Fruit fly (Drosophila melanogaster) whole organism, embryonic: ENCODE data around the gene Snapin.
A peak's percentile ranks its signal among the peaks of the same experiment; 100 is the strongest.

ENCODE experiments used
- Bdp1 ChIP-seq: fragments of 200-800 bp; sonication (Bioruptor generic); optimal IDR thresholded peaks from 3 replicates; lab custom pipeline; 2016; ENCODE audit warnings: missing biosample characterization, missing genetic modification characterization
- CG1233 ChIP-seq: fragments of 200-800 bp; sonication (Bioruptor generic); optimal IDR thresholded peaks from 4 replicates; lab custom pipeline; 2018; ENCODE audit warnings: missing biosample characterization, mild to moderate bottlenecking, missing genetic modification characterization
- CG12391 ChIP-seq: fragments of 200-800 bp; sonication (Bioruptor generic); optimal IDR thresholded peaks from 3 replicates; lab custom pipeline; 2018; ENCODE audit warnings: missing biosample characterization, mild to moderate bottlenecking, missing genetic modification characterization, moderate library complexity
- CG14710 ChIP-seq: fragments of 200-800 bp; sonication (Bioruptor generic); optimal IDR thresholded peaks from 3 replicates; lab custom pipeline; 2019; ENCODE audit warnings: missing biosample characterization, mild to moderate bottlenecking, missing genetic modification characterization, moderate library complexity
- CG14860 ChIP-seq: fragments of 200-800 bp; sonication (Bioruptor generic); IDR thresholded peaks from 3 replicates; pipeline ENCODE4 v1.3.6; 2022; ENCODE audit warnings: missing biosample characterization, missing genetic modification characterization; ENCODE audit not compliant: partially characterized antibody
- CG14965 ChIP-seq: fragments of 200-800 bp; sonication (Bioruptor generic); optimal IDR thresholded peaks from 2 replicates; lab custom pipeline; 2016; ENCODE audit warnings: missing biosample characterization, missing genetic modification characterization, borderline replicate concordance
- CG1603 ChIP-seq: fragments of 200-800 bp; sonication (Bioruptor generic); optimal IDR thresholded peaks from 2 replicates; lab custom pipeline; 2019; ENCODE audit warnings: missing biosample characterization, mild to moderate bottlenecking, missing genetic modification characterization, moderate library complexity
- CG16815 ChIP-seq: fragments of 200-800 bp; sonication (Bioruptor generic); optimal IDR thresholded peaks from 3 replicates; lab custom pipeline; 2017; ENCODE audit warnings: missing biosample characterization, mild to moderate bottlenecking, missing genetic modification characterization
- CG17802 ChIP-seq: fragments of 200-800 bp; sonication (Bioruptor generic); optimal IDR thresholded peaks from 2 replicates; lab custom pipeline; 2018; ENCODE audit warnings: missing biosample characterization, mild to moderate bottlenecking, missing genetic modification characterization, moderate library complexity
- CG17912 ChIP-seq: fragments of 200-800 bp; sonication (Bioruptor generic); optimal IDR thresholded peaks from 2 replicates; lab custom pipeline; 2018; ENCODE audit warnings: missing biosample characterization, mild to moderate bottlenecking, missing genetic modification characterization
- CG31441 ChIP-seq: fragments of 200-800 bp; sonication (Bioruptor generic); IDR thresholded peaks from 2 replicates; pipeline ENCODE4 v1.3.6; 2022; ENCODE audit warnings: missing biosample characterization, missing genetic modification characterization
- CG32772 ChIP-seq: fragments of 200-800 bp; sonication (Bioruptor generic); IDR thresholded peaks from 2 replicates; pipeline ENCODE4 v1.3.6; 2022; ENCODE audit warnings: missing biosample characterization, missing genetic modification characterization
- CG3281 ChIP-seq: fragments of 200-800 bp; sonication (Bioruptor generic); optimal IDR thresholded peaks from 3 replicates; lab custom pipeline; 2017; ENCODE audit warnings: missing biosample characterization, mild to moderate bottlenecking, missing genetic modification characterization
- CG34224 ChIP-seq: fragments of 200-800 bp; sonication (Bioruptor generic); IDR thresholded peaks from 3 replicates; pipeline ENCODE4 v1.3.6; 2022; ENCODE audit warnings: missing biosample characterization, missing genetic modification characterization; ENCODE audit not compliant: partially characterized antibody
- CG4360 ChIP-seq: fragments of 200-800 bp; sonication (Bioruptor generic); IDR thresholded peaks from 2 replicates; pipeline ENCODE4 v1.3.6; 2022; ENCODE audit warnings: missing biosample characterization, missing genetic modification characterization
- CG5953 ChIP-seq: fragments of 200-800 bp; sonication (Bioruptor generic); IDR thresholded peaks from 2 replicates; pipeline ENCODE4 v1.3.6; 2022; ENCODE audit warnings: missing biosample characterization, missing genetic modification characterization
- D ChIP-seq, 2 experiments: fragments of 200-800 bp in 1 of 2; fragments of >200 bp in 1 of 2; sonication (Bioruptor generic) in 1 of 2; optimal IDR thresholded peaks; 2 replicates in 1 of 2; 3 replicates in 1 of 2; lab custom pipeline; 2017; ENCODE audit warnings: mild to moderate bottlenecking in 1 of 2, missing biosample characterization in 1 of 2, missing genetic modification characterization in 1 of 2, missing genetic modification reagents in 1 of 2
- Dip2 ChIP-seq: fragments of 200-800 bp; sonication (Bioruptor generic); IDR thresholded peaks from 2 replicates; pipeline ENCODE4 v1.3.6; 2022; ENCODE audit warnings: missing biosample characterization, missing genetic modification characterization
- Gsc ChIP-seq: fragments of 200-800 bp; sonication (Bioruptor generic); IDR thresholded peaks from 2 replicates; pipeline ENCODE4 v1.3.6; 2022; ENCODE audit warnings: missing biosample characterization, missing genetic modification characterization
- H15 ChIP-seq: fragments of 200-800 bp; sonication (Bioruptor generic); IDR thresholded peaks from 3 replicates; pipeline ENCODE4 v1.3.6; 2022; ENCODE audit warnings: missing biosample characterization, missing genetic modification characterization
- H2.0 ChIP-seq: fragments of 200-800 bp; sonication (Bioruptor generic); IDR thresholded peaks from 2 replicates; pipeline ENCODE4 v1.3.6; 2022; ENCODE audit warnings: missing biosample characterization, missing genetic modification characterization
- Hmx ChIP-seq: fragments of 200-800 bp; sonication (Bioruptor generic); optimal IDR thresholded peaks from 2 replicates; lab custom pipeline; 2016; ENCODE audit warnings: missing biosample characterization, missing genetic modification characterization
- MESR4 ChIP-seq: fragments of 200-800 bp; sonication (Bioruptor generic); optimal IDR thresholded peaks from 2 replicates; lab custom pipeline; 2018; ENCODE audit warnings: missing biosample characterization, mild to moderate bottlenecking, missing genetic modification characterization, moderate library complexity
- MTF-1 ChIP-seq: fragments of 200-800 bp; sonication (Bioruptor generic); optimal IDR thresholded peaks from 2 replicates; lab custom pipeline; 2018; ENCODE audit warnings: missing biosample characterization, mild to moderate bottlenecking, missing genetic modification characterization, borderline replicate concordance
- YL-1 ChIP-seq: fragments of 200-800 bp; sonication (Bioruptor generic); optimal IDR thresholded peaks from 3 replicates; lab custom pipeline; 2017; ENCODE audit warnings: missing biosample characterization, mild to moderate bottlenecking, missing genetic modification characterization
- abd-A ChIP-seq: fragments of 200-800 bp; sonication (Bioruptor generic); optimal IDR thresholded peaks from 3 replicates; lab custom pipeline; 2019; ENCODE audit warnings: missing biosample characterization, mild to moderate bottlenecking, missing genetic modification characterization, moderate library complexity
- ara ChIP-seq: fragments of 200-800 bp; sonication (Bioruptor generic); IDR thresholded peaks from 2 replicates; pipeline ENCODE4 v1.3.6; 2022; ENCODE audit warnings: missing biosample characterization, missing genetic modification characterization
- corto ChIP-seq: fragments of 200-800 bp; sonication (Bioruptor generic); optimal IDR thresholded peaks from 2 replicates; lab custom pipeline; 2016; ENCODE audit warnings: missing biosample characterization, mild to moderate bottlenecking, missing genetic modification characterization, moderate library complexity
- croc ChIP-seq: fragments of 200-800 bp; sonication (Bioruptor generic); conservative IDR thresholded peaks from 3 replicates; pipeline ENCODE4 v1.3.6; 2022; ENCODE audit warnings: missing biosample characterization, missing genetic modification characterization
- eve ChIP-seq, 2 experiments: fragments of >200 bp; optimal IDR thresholded peaks; 2 replicates each; lab custom pipeline; 2017; ENCODE audit warnings: missing biosample characterization in 2 of 2, missing genetic modification characterization in 2 of 2
- fd96Cb ChIP-seq: fragments of 200-800 bp; sonication (Bioruptor generic); optimal IDR thresholded peaks from 2 replicates; lab custom pipeline; 2018; ENCODE audit warnings: missing biosample characterization, mild to moderate bottlenecking, missing genetic modification characterization, moderate library complexity
- hb ChIP-seq: fragments of 200-800 bp; sonication (Bioruptor generic); IDR thresholded peaks from 3 replicates; pipeline ENCODE4 v1.3.6; 2022; ENCODE audit warnings: missing biosample characterization, missing genetic modification characterization; ENCODE audit not compliant: partially characterized antibody
- jing ChIP-seq: fragments of 200-800 bp; sonication (Bioruptor generic); optimal IDR thresholded peaks from 2 replicates; lab custom pipeline; 2018; ENCODE audit warnings: missing biosample characterization, mild to moderate bottlenecking, missing genetic modification characterization
- jumu ChIP-seq: fragments of 200-800 bp; sonication (Bioruptor generic); optimal IDR thresholded peaks from 3 replicates; lab custom pipeline; 2016; ENCODE audit warnings: missing biosample characterization, missing genetic modification characterization
- knrl ChIP-seq: fragments of 200-800 bp; sonication (Bioruptor generic); IDR thresholded peaks from 3 replicates; pipeline ENCODE4 v1.3.6; 2022; ENCODE audit warnings: missing biosample characterization, missing genetic modification characterization; ENCODE audit not compliant: partially characterized antibody
- lov ChIP-seq, 2 experiments: fragments of 200-800 bp in 1 of 2; fragments of >200 bp in 1 of 2; sonication (Bioruptor generic) in 1 of 2; IDR thresholded peaks in 1 of 2; optimal IDR thresholded peaks in 1 of 2; 2 replicates in 1 of 2; 3 replicates in 1 of 2; pipeline versions ENCODE4 v1.3.6 to Lab custom; 2017 to 2022; ENCODE audit warnings: missing biosample characterization in 1 of 2, missing genetic modification characterization in 1 of 2
- mam ChIP-seq: fragments of 200-800 bp; sonication (Bioruptor generic); optimal IDR thresholded peaks from 3 replicates; lab custom pipeline; 2016; ENCODE audit warnings: missing biosample characterization, missing genetic modification characterization
- oc ChIP-seq: fragments of 200-800 bp; sonication (Bioruptor generic); optimal IDR thresholded peaks from 2 replicates; lab custom pipeline; 2018; ENCODE audit warnings: missing biosample characterization, mild to moderate bottlenecking, missing genetic modification characterization, moderate library complexity
- pzg ChIP-seq: fragments of 200-800 bp; sonication (Bioruptor generic); optimal IDR thresholded peaks from 3 replicates; lab custom pipeline; 2018; ENCODE audit warnings: missing biosample characterization, mild to moderate bottlenecking, missing genetic modification characterization, moderate library complexity
- shn ChIP-seq: fragments of 200-800 bp; sonication (Bioruptor generic); optimal IDR thresholded peaks from 3 replicates; lab custom pipeline; 2016; ENCODE audit warnings: missing biosample characterization, missing genetic modification characterization
- sisA ChIP-seq: fragments of 200-800 bp; sonication (Bioruptor generic); IDR thresholded peaks from 2 replicates; pipeline ENCODE4 v1.3.6; 2022; ENCODE audit warnings: missing biosample characterization, missing genetic modification characterization
- slp2 ChIP-seq: fragments of 200-800 bp; sonication (Bioruptor generic); optimal IDR thresholded peaks from 2 replicates; lab custom pipeline; 2016; ENCODE audit warnings: missing biosample characterization, missing genetic modification characterization
- tap ChIP-seq: fragments of 200-800 bp; optimal IDR thresholded peaks from 3 replicates; lab custom pipeline; 2019; ENCODE audit warnings: missing biosample characterization, mild to moderate bottlenecking, missing genetic modification characterization, moderate library complexity
- toy ChIP-seq: fragments of 200-800 bp; sonication (Bioruptor generic); IDR thresholded peaks from 2 replicates; pipeline ENCODE4 v1.3.6; 2022; ENCODE audit warnings: missing biosample characterization, missing genetic modification characterization
- ttk ChIP-seq: fragments of 200-800 bp; sonication (Bioruptor generic); IDR thresholded peaks from 2 replicates; pipeline ENCODE4 v2.1.2; 2022; ENCODE audit warnings: missing biosample characterization, missing genetic modification characterization
- yki ChIP-seq: fragments of >200 bp; optimal IDR thresholded peaks from 3 replicates; lab custom pipeline; 2018
- zen ChIP-seq: fragments of 200-800 bp; sonication (Bioruptor generic); optimal IDR thresholded peaks from 3 replicates; lab custom pipeline; 2018; ENCODE audit warnings: missing biosample characterization, mild to moderate bottlenecking, missing genetic modification characterization, moderate library complexity

The Snapin gene

dm6 chr2L:2748480-2749143 lies 10.9 kb downstream of the Snapin start (continued):
- TF ChIP-seq abd-A (tag; lab: Kevin White, UChicago) = no peak
- TF ChIP-seq oc (tag; lab: Kevin White, UChicago) = no peak
- no peak; the same call in 1 of the 2 replicates for TF ChIP-seq CG31441 (GFP tag; lab: Robert Waterston, UW)
- TF ChIP-seq CG5953 (GFP tag; lab: Robert Waterston, UW) = peak; percentile 63; the same call in 1 of the 2 replicates
- peak; percentile 36; the same call in 1 of the 2 replicates for TF ChIP-seq CG4360
- peak; percentile 90 for TF ChIP-seq MESR4
- TF ChIP-seq sisA (GFP tag; lab: Robert Waterston, UW) = peak; percentile 88
- no peak for TF ChIP-seq hb (GFP tag; lab: Robert Waterston, UW)
- TF ChIP-seq toy = peak; percentile 72; the same call in 1 of the 2 replicates
- peak; percentile 64 for TF ChIP-seq MTF-1 (GFP tag; lab: Kevin White, UChicago)
- no peak for TF ChIP-seq yki (lab: Kevin White, UChicago)
- peak; percentile 81 for TF ChIP-seq ttk (GFP tag; lab: Robert Waterston, UW)
- TF ChIP-seq ara (GFP tag; lab: Robert Waterston, UW) = peak; percentile 76
- TF ChIP-seq knrl (GFP tag; lab: Robert Waterston, UW) = peak; percentile 39; the same call in 2 of the 3 replicates
- TF ChIP-seq CG14965 (GFP tag; lab: Kevin White, UChicago) = no peak
- peak; percentile 85 for TF ChIP-seq CG1603 (tag; lab: Kevin White, UChicago)
- TF ChIP-seq Hmx = no peak
- peak; percentile 74 for TF ChIP-seq tap (tag; lab: Kevin White, UChicago)
- peak; percentile 93 for TF ChIP-seq pzg (GFP tag; lab: Kevin White, UChicago)
- peak; percentile 72 for TF ChIP-seq shn (GFP tag; lab: Kevin White, UChicago)
- peak; percentile 80 for TF ChIP-seq CG14710
- TF ChIP-seq H2.0 (GFP tag; lab: Robert Waterston, UW) = peak; percentile 83
- TF ChIP-seq CG3281 (GFP tag; lab: Kevin White, UChicago) = peak; percentile 96
- peak; percentile 86 for TF ChIP-seq YL-1 (GFP tag; lab: Kevin White, UChicago)
- no peak for TF ChIP-seq Dip2 (GFP tag; lab: Robert Waterston, UW)
- peak; percentile 77 for TF ChIP-seq H15 (GFP tag; lab: Robert Waterston, UW)
- TF ChIP-seq CG12391 (tag; lab: Kevin White, UChicago) = peak; percentile 87
- peak; percentile 68 for TF ChIP-seq croc
- peak; percentile 60 for TF ChIP-seq jing (GFP tag; lab: Kevin White, UChicago)
- TF ChIP-seq CG17802 = peak; percentile 66
- no peak for TF ChIP-seq D (optimal IDR thresholded peaks at IDR 0.05; lab: Kevin White, UChicago)
- TF ChIP-seq D (GFP tag; optimal IDR thresholded peaks at IDR 0.05; lab: Kevin White, UChicago) = peak; percentile 61
- TF ChIP-seq Bdp1 = peak; percentile 74
- peak; percentile 68 for TF ChIP-seq zen (tag; lab: Kevin White, UChicago)
- TF ChIP-seq CG1233 (GFP tag; lab: Kevin White, UChicago) = peak; percentile 89
- TF ChIP-seq CG34224 (GFP tag; lab: Robert Waterston, UW) = no peak; the same call in 2 of the 3 replicates
- peak; percentile 90 for TF ChIP-seq mam (GFP tag; lab: Kevin White, UChicago)
- peak; percentile 84 for TF ChIP-seq CG32772
- TF ChIP-seq lov (optimal IDR thresholded peaks at IDR 0.05; lab: Kevin White, UChicago) = no peak
- TF ChIP-seq lov (GFP tag; IDR thresholded peaks at IDR 0.05; lab: Robert Waterston, UW) = peak; percentile 69; the same call in 1 of the 3 replicates
- TF ChIP-seq corto (GFP tag; lab: Kevin White, UChicago) = no peak
- TF ChIP-seq CG16815 (GFP tag; lab: Kevin White, UChicago) = peak; percentile 76
- TF ChIP-seq jumu (GFP tag; lab: Kevin White, UChicago) = peak; percentile 80
- TF ChIP-seq eve (GFP tag; optimal IDR thresholded peaks at IDR 0.05; lab: Kevin White, UChicago) = no peak
- no peak for TF ChIP-seq CG14860 (GFP tag; lab: Robert Waterston, UW)
- peak; percentile 88 for TF ChIP-seq CG17912 (GFP tag; lab: Kevin White, UChicago)
- peak; percentile 72 for TF ChIP-seq fd96Cb (tag; lab: Kevin White, UChicago)
- peak; percentile 53 for TF ChIP-seq slp2 (GFP tag; lab: Kevin White, UChicago)
- TF ChIP-seq Gsc (GFP tag; lab: Robert Waterston, UW) = no peak; the same call in 1 of the 2 replicates
